Worm (Caenorhabditis elegans): ENCODE data around the gene nex-1.
A peak's percentile ranks its signal among the peaks of the same experiment; 100 is the strongest.

nex-1 gene

ce11 chrIII:5224908-5225307 lies 513 bp upstream of the nex-1 start (continued):
- TF ChIP-seq nhr-25 (tag; optimal IDR thresholded peaks at IDR 0.05; ENCODE audit: borderline replicate concordance, insufficient read depth) = no peak
- no peak for TF ChIP-seq nhr-237 (tag; optimal IDR thresholded peaks at IDR 0.05)
- no peak for TF ChIP-seq zag-1 (tag; optimal IDR thresholded peaks at IDR 0.05)
- TF ChIP-seq ceh-44 (GFP tag; IDR thresholded peaks at IDR 0.05) = no peak

ce11 chrIII:5227831-5228467 lies 2.5 kb downstream of the nex-1 start, which contains the start of the genes C34E10.12, C34E10.10 and atp-2:
C34E10.12 (minus strand) TSS chrIII:5227881.
C34E10.10 (minus strand) TSS chrIII:5227884.
atp-2 (plus strand) TSS chrIII:5228417.
- TF ChIP-seq dpl-1 (GFP tag; optimal IDR thresholded peaks at IDR 0.05) (peak; percentile 81), lin-1 (GFP tag; IDR thresholded peaks at IDR 0.05) (no peak), lin-39 (tag; optimal IDR thresholded peaks at IDR 0.05) (no peak), nhr-48 (tag; optimal IDR thresholded peaks at IDR 0.05) (no peak), php-3 (GFP tag; IDR thresholded peaks at IDR 0.05) (no peak), lir-3 (tag; optimal IDR thresholded peaks at IDR 0.05) (no peak), ZK546.5 (tag; optimal IDR thresholded peaks at IDR 0.05) (no peak), lsy-2 (tag; optimal IDR thresholded peaks at IDR 0.05) (peak in 1 of 2 experiments; percentile 93), lim-7 (GFP tag; IDR thresholded peaks at IDR 0.05) (no peak), nhr-10 (tag; optimal IDR thresholded peaks at IDR 0.05) (no peak), F26F4.8 (GFP tag; conservative IDR thresholded peaks at IDR 0.05) (no peak), egl-43 (GFP tag; IDR thresholded peaks at IDR 0.05) (no peak), mep-1 (tag; optimal IDR thresholded peaks at IDR 0.05) (peak; percentile 95), nhr-41 (GFP tag; IDR thresholded peaks at IDR 0.05) (no peak), ceh-44 (GFP tag; IDR thresholded peaks at IDR 0.05) (no peak), mxl-3 (GFP tag; optimal IDR thresholded peaks at IDR 0.05) (peak; percentile 27), zfp-3 (GFP tag; conservative IDR thresholded peaks at IDR 0.05) (0 out of 2 replicates have a peak, but pooled peaks have one; percentile 37), pqm-1 (tag; optimal IDR thresholded peaks at IDR 0.05) (peak; percentile 55), skn-1 (tag; optimal IDR thresholded peaks at IDR 0.05) (no peak), zfp-2 (tag; optimal IDR thresholded peaks at IDR 0.05) (no peak), T20F7.1 (GFP tag; optimal IDR thresholded peaks at IDR 0.05) (peak; percentile 76), unc-39 (tag; optimal IDR thresholded peaks at IDR 0.05) (no peak), R02D3.7 (tag; optimal IDR thresholded peaks at IDR 0.05) (no peak), saeg-2 (GFP tag; IDR thresholded peaks at IDR 0.05) (no peak), nhr-76 (tag; optimal IDR thresholded peaks at IDR 0.05) (no peak), ceh-62 (tag; optimal IDR thresholded peaks at IDR 0.05) (no peak), ceh-28 (tag; optimal IDR thresholded peaks at IDR 0.05) (no peak), dve-1 (tag; optimal IDR thresholded peaks at IDR 0.05; ENCODE audit: insufficient read depth) (peak; percentile 92), lin-29 (GFP tag; IDR thresholded peaks at IDR 0.05) (no peak), T26A8.4 (GFP tag; IDR thresholded peaks at IDR 0.05) (peak; percentile 60; the same call in 1 of the 2 replicates), fkh-10 (GFP tag; optimal IDR thresholded peaks at IDR 0.05) (peak; percentile 66), lin-38 (GFP tag; IDR thresholded peaks at IDR 0.05) (peak; percentile 78), D1046.2 (GFP tag; IDR thresholded peaks at IDR 0.05) (no peak), vab-7 (GFP tag; IDR thresholded peaks at IDR 0.05) (no peak), set-16 (GFP tag; IDR thresholded peaks at IDR 0.05) (no peak), ceh-82 (tag; optimal IDR thresholded peaks at IDR 0.05) (no peak), mxl-2 (GFP tag; conservative IDR thresholded peaks at IDR 0.05) (no peak), gei-8 (GFP tag; optimal IDR thresholded peaks at IDR 0.05) (no peak), hlh-11 (tag; optimal IDR thresholded peaks at IDR 0.05) (peak; percentile 76), nhr-102 (tag; optimal IDR thresholded peaks at IDR 0.05) (peak; percentile 51), F37D6.2 (tag; optimal IDR thresholded peaks at IDR 0.05) (peak; percentile 52), hif-1 (tag; optimal IDR thresholded peaks at IDR 0.05) (peak in 1 of 2 experiments; percentile 77), ctbp-1 (GFP tag; IDR thresholded peaks at IDR 0.05) (no peak), mdl-1 (tag; optimal IDR thresholded peaks at IDR 0.05) (peak in 1 of 2 experiments; percentile 28), ztf-7 (tag; optimal IDR thresholded peaks at IDR 0.05) (no peak), zip-2 (tag; optimal IDR thresholded peaks at IDR 0.05) (no peak)

Measured in whole organism, L4 larva.